Worm (Caenorhabditis elegans) whole organism, L4/young adult: Measurements from ENCODE around the gene F15G9.1.

Source experiments
- W03F9.2 ChIP-seq: fragments of 150-350 bp; optimal IDR thresholded peaks from 2 replicates; lab custom pipeline; 2014; ENCODE audit warnings: missing biosample characterization, missing genetic modification characterization
- dao-5 ChIP-seq: sonication (generic microtip); optimal IDR thresholded peaks from 2 replicates; lab custom pipeline; 2016; ENCODE audit warnings: missing genotype, missing genetic modification characterization, moderate library complexity, missing compliant biosample characterization
- him-1 ChIP-seq: sonication (generic microtip); optimal IDR thresholded peaks from 2 replicates; lab custom pipeline; 2016; ENCODE audit warnings: missing genotype, missing genetic modification reagents, missing genetic modification characterization, missing compliant biosample characterization

ce11 chrX:9690445-9690844, 15.7 kb upstream of the F15G9.1 start, which contains the start of gene npr-18:
- TF ChIP-seq W03F9.2 (tag; lab: Kevin White, UChicago), result no peak
- TF ChIP-seq him-1 (tag; lab: Kevin White, UChicago), result no peak
- no peak for TF ChIP-seq dao-5 (tag; lab: Kevin White, UChicago)
